Fruit fly (Drosophila melanogaster): ENCODE data around the gene kmr.

The kmr gene

DNA sequence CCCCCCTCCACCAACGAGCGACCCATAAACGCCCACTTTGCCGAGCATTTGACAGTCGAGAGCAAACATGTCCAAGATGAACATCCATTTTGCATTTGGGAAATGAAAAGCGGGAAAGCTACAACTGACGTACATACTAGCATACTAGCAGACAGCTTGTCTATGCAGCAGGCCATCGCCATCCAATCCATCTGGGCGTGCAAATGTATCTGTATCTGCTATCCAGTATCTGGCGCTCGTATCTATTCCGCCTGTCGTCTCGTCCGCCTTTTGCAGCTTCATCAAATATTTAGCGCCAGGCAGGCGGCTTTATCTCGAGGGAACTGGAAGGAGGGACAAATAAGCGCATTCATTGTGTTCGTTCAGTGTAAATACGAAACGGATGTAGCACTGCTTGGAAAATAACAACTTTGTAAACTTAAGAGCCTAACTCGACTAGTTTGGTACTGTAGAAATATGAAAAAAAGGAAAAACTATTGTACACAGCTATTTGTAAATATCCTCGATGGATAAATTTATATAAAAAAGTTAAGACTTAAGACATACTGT lies 949 bp upstream of the kmr start (continued):
- TF ChIP-seq CG11398 (GFP tag; optimal IDR thresholded peaks at IDR 0.05) (no peak), CG4328 (GFP tag; optimal IDR thresholded peaks at IDR 0.05) (no peak), run (tag; optimal IDR thresholded peaks at IDR 0.05) (no peak), stc (GFP tag; IDR thresholded peaks at IDR 0.05) (0 out of 2 replicates have a peak, but pooled peaks have one; percentile 15), sc (optimal IDR thresholded peaks at IDR 0.05) (no peak), sc (GFP tag; optimal IDR thresholded peaks at IDR 0.05) (no peak), CG31441 (GFP tag; IDR thresholded peaks at IDR 0.05) (no peak), CG1602 (GFP tag; optimal IDR thresholded peaks at IDR 0.05) (no peak), CG15479 (GFP tag; optimal IDR thresholded peaks at IDR 0.05) (peak; percentile 97), prd (optimal IDR thresholded peaks at IDR 0.05) (no peak), prd (GFP tag; IDR thresholded peaks at IDR 0.05) (no peak), CG11504 (tag; optimal IDR thresholded peaks at IDR 0.05) (no peak), CG6254 (GFP tag; optimal IDR thresholded peaks at IDR 0.05) (no peak), Gug (GFP tag; IDR thresholded peaks at IDR 0.05) (no peak), Jarid2 (GFP tag; optimal IDR thresholded peaks at IDR 0.05) (no peak), CG10274 (GFP tag; optimal IDR thresholded peaks at IDR 0.05) (no peak), Bdp1 (GFP tag; optimal IDR thresholded peaks at IDR 0.05) (no peak), bsh (GFP tag; optimal IDR thresholded peaks at IDR 0.05) (no peak), Mes4 (GFP tag; optimal IDR thresholded peaks at IDR 0.05) (no peak), CG16779 (GFP tag; IDR thresholded peaks at IDR 0.05) (0 out of 2 replicates have a peak, but pooled peaks have one; percentile 29), CG12219 (GFP tag; optimal IDR thresholded peaks at IDR 0.05) (no peak), gt (GFP tag; IDR thresholded peaks at IDR 0.05) (no peak), H2.0 (GFP tag; IDR thresholded peaks at IDR 0.05) (no peak), Elba2 (GFP tag; optimal IDR thresholded peaks at IDR 0.05) (no peak), Med (GFP tag) (peak; percentile 71), Dref (GFP tag; IDR thresholded peaks at IDR 0.05) (no peak), CG13287 (GFP tag; IDR thresholded peaks at IDR 0.05; ENCODE audit: partially characterized antibody) (no peak)

dm6 chr3R:13715674-13716454 lies 857 bp downstream of the kmr start:
- TF ChIP-seq Blimp-1 (GFP tag; optimal IDR thresholded peaks at IDR 0.05) (peak; percentile 30), CG12769 (tag; optimal IDR thresholded peaks at IDR 0.05) (peak; percentile 19), bsh (GFP tag; optimal IDR thresholded peaks at IDR 0.05) (peak in 1 of 2 experiments; percentile 28), CG10565 (GFP tag; optimal IDR thresholded peaks at IDR 0.05) (no peak), chinmo (GFP tag; IDR thresholded peaks at IDR 0.05; ENCODE audit: partially characterized antibody) (0 out of 4 replicates have a peak, but pooled peaks have one; percentile 38), pros (GFP tag; optimal IDR thresholded peaks at IDR 0.05) (peak; percentile 97), Med (GFP tag) (peak; percentile 34), CG10274 (GFP tag; optimal IDR thresholded peaks at IDR 0.05) (peak; percentile 44), CTCF (GFP tag; optimal IDR thresholded peaks at IDR 0.05) (no peak), zen (tag; optimal IDR thresholded peaks at IDR 0.05) (peak; percentile 73), insv (GFP tag; optimal IDR thresholded peaks at IDR 0.05) (peak in 1 of 2 experiments; percentile 66), cg (GFP tag; optimal IDR thresholded peaks at IDR 0.05) (peak; percentile 17), z (GFP tag; IDR thresholded peaks at IDR 0.05) (peak; percentile 88), D19B (GFP tag; optimal IDR thresholded peaks at IDR 0.05) (peak; percentile 68), CG11504 (tag; optimal IDR thresholded peaks at IDR 0.05) (no peak), BtbVII (GFP tag; optimal IDR thresholded peaks at IDR 0.05) (no peak), CG13894 (tag; optimal IDR thresholded peaks at IDR 0.05) (peak; percentile 51), D19A (tag; optimal IDR thresholded peaks at IDR 0.05) (peak; percentile 50), CG11093 (GFP tag; IDR thresholded peaks at IDR 0.05) (no peak), cad (GFP tag; optimal IDR thresholded peaks at IDR 0.05) (peak; percentile 82), ac (GFP tag; optimal IDR thresholded peaks at IDR 0.05) (peak; percentile 27), Deaf1 (tag; optimal IDR thresholded peaks at IDR 0.05) (peak; percentile 4), Trl (optimal IDR thresholded peaks at IDR 0.05) (no peak), Trl (GFP tag; optimal IDR thresholded peaks at IDR 0.05) (no peak), CG15601 (tag; optimal IDR thresholded peaks at IDR 0.05) (no peak), CG15073 (GFP tag; optimal IDR thresholded peaks at IDR 0.05) (no peak), nom (GFP tag; optimal IDR thresholded peaks at IDR 0.05) (peak; percentile 85)
